Worm (Caenorhabditis elegans) whole organism, L3 larva: Measurements from ENCODE around the gene pab-2.

ENCODE experiments used
- R02D3.7 ChIP-seq: fragments of 150-350 bp; optimal IDR thresholded peaks from 2 replicates; lab custom pipeline; 2014; ENCODE audit warnings: missing biosample characterization, missing genetic modification characterization
- ZK546.5 ChIP-seq: sonication (generic microtip); optimal IDR thresholded peaks from 2 replicates; lab custom pipeline; 2017; ENCODE audit warnings: missing biosample characterization, missing genetic modification characterization
- aly-2 ChIP-seq: fragments of 150-350 bp; optimal IDR thresholded peaks from 2 replicates; lab custom pipeline; 2014; ENCODE audit warnings: missing biosample characterization, missing genetic modification characterization
- ama-1 ChIP-seq: fragments of 150-350 bp; optimal IDR thresholded peaks from 2 replicates; lab custom pipeline; 2018
- ceh-16 ChIP-seq: sonication (generic microtip); optimal IDR thresholded peaks from 2 replicates; lab custom pipeline; 2017; ENCODE audit warnings: missing biosample characterization, missing genetic modification characterization
- ceh-28 ChIP-seq: fragments of 150-350 bp; optimal IDR thresholded peaks from 2 replicates; lab custom pipeline; 2014; ENCODE audit warnings: missing biosample characterization, missing genetic modification reagents, missing genetic modification characterization
- ceh-82 ChIP-seq: fragments of 150-350 bp; optimal IDR thresholded peaks from 2 replicates; lab custom pipeline; 2014; ENCODE audit warnings: missing biosample characterization, missing genetic modification characterization
- ceh-9 ChIP-seq: sonication (generic microtip); optimal IDR thresholded peaks from 2 replicates; lab custom pipeline; 2018; ENCODE audit warnings: missing biosample characterization, missing genetic modification characterization
- daf-12 ChIP-seq: fragments of 150-350 bp; optimal IDR thresholded peaks from 2 replicates; lab custom pipeline; 2014; ENCODE audit warnings: missing biosample characterization, missing genetic modification reagents, missing genetic modification characterization
- egl-27 ChIP-seq: sonication (generic microtip); optimal IDR thresholded peaks from 4 replicates; lab custom pipeline; 2017; ENCODE audit warnings: missing biosample characterization, missing genetic modification reagents, missing genetic modification characterization
- egl-5 ChIP-seq: fragments of 150-350 bp; optimal IDR thresholded peaks from 2 replicates; lab custom pipeline; 2017; ENCODE audit warnings: missing biosample characterization, missing genetic modification reagents, missing genetic modification characterization, inconsistent platforms
- elt-1 ChIP-seq: fragments of 150-350 bp; optimal IDR thresholded peaks from 2 replicates; lab custom pipeline; 2014; ENCODE audit warnings: missing biosample characterization, missing genetic modification characterization
- elt-2 ChIP-seq: sonication (generic microtip); optimal IDR thresholded peaks from 2 replicates; lab custom pipeline; 2016; ENCODE audit warnings: missing genetic modification reagents, mild to moderate bottlenecking, missing genetic modification characterization, missing compliant biosample characterization
- elt-3 ChIP-seq, 3 experiments: fragments of 150-350 bp in 1 of 3; sonication (generic microtip) in 2 of 3; optimal IDR thresholded peaks; 2 replicates in 2 of 3; 4 replicates in 1 of 3; lab custom pipeline; 2014 to 2017; ENCODE audit warnings: missing biosample characterization in 3 of 3, missing genetic modification characterization in 3 of 3
- fkh-10 ChIP-seq: sonication (generic microtip); optimal IDR thresholded peaks from 2 replicates; lab custom pipeline; 2017; ENCODE audit warnings: missing biosample characterization, missing genetic modification reagents, missing genetic modification characterization
- fkh-2 ChIP-seq: fragments of 150-350 bp; optimal IDR thresholded peaks from 2 replicates; lab custom pipeline; 2014; ENCODE audit warnings: missing biosample characterization, missing genetic modification reagents, missing genetic modification characterization
- fos-1 ChIP-seq: fragments of 150-350 bp; optimal IDR thresholded peaks from 2 replicates; lab custom pipeline; 2014; ENCODE audit warnings: missing biosample characterization, missing genetic modification characterization
- hmg-11 ChIP-seq: sonication (generic microtip); optimal IDR thresholded peaks from 2 replicates; lab custom pipeline; 2016; ENCODE audit warnings: missing genetic modification characterization, missing compliant biosample characterization
- jun-1 ChIP-seq: fragments of 150-350 bp; optimal IDR thresholded peaks from 2 replicates; lab custom pipeline; 2014; ENCODE audit warnings: missing biosample characterization, missing genetic modification reagents, missing genetic modification characterization
- lin-15B ChIP-seq: fragments of 150-350 bp; optimal IDR thresholded peaks from 2 replicates; lab custom pipeline; 2014; ENCODE audit warnings: missing biosample characterization, missing genetic modification characterization
- lin-39 ChIP-seq: fragments of 150-350 bp; optimal IDR thresholded peaks from 2 replicates; lab custom pipeline; 2018; ENCODE audit warnings: missing biosample characterization, missing genetic modification reagents, missing genetic modification characterization
- lsy-12 ChIP-seq: sonication (generic microtip); optimal IDR thresholded peaks from 2 replicates; lab custom pipeline; 2016; ENCODE audit warnings: mild to moderate bottlenecking, missing genetic modification characterization, missing compliant biosample characterization
- mdl-1 ChIP-seq: fragments of 150-350 bp; optimal IDR thresholded peaks from 2 replicates; lab custom pipeline; 2014; ENCODE audit warnings: missing biosample characterization, missing genetic modification characterization
- mml-1 ChIP-seq: fragments of 150-350 bp; sonication (generic microtip); optimal IDR thresholded peaks from 3 replicates; lab custom pipeline; 2014; ENCODE audit warnings: missing biosample characterization, missing genetic modification characterization
- nfya-1 ChIP-seq: sonication (generic microtip); optimal IDR thresholded peaks from 2 replicates; lab custom pipeline; 2017; ENCODE audit warnings: missing genetic modification characterization, mild to moderate bottlenecking, missing compliant biosample characterization, antibody characterized with exemption, moderate library complexity; ENCODE audit not compliant: insufficient read depth
- nhr-11 ChIP-seq: fragments of 150-350 bp; optimal IDR thresholded peaks from 2 replicates; lab custom pipeline; 2014; ENCODE audit warnings: missing biosample characterization, missing genetic modification characterization
- nhr-12 ChIP-seq: fragments of 150-350 bp; optimal IDR thresholded peaks from 2 replicates; lab custom pipeline; 2014; ENCODE audit warnings: missing biosample characterization, missing genetic modification characterization
- nhr-23 ChIP-seq: fragments of 150-350 bp; optimal IDR thresholded peaks from 2 replicates; lab custom pipeline; 2014; ENCODE audit warnings: missing biosample characterization, missing genetic modification reagents, missing genetic modification characterization
- nhr-237 ChIP-seq: fragments of 150-350 bp; optimal IDR thresholded peaks from 2 replicates; lab custom pipeline; 2014; ENCODE audit warnings: missing biosample characterization, missing genetic modification characterization
- nhr-25 ChIP-seq: sonication (generic microtip); optimal IDR thresholded peaks from 2 replicates; lab custom pipeline; 2017; ENCODE audit warnings: missing biosample characterization, missing genetic modification characterization
- nhr-28 ChIP-seq: fragments of 150-350 bp; optimal IDR thresholded peaks from 2 replicates; lab custom pipeline; 2014; ENCODE audit warnings: missing biosample characterization, missing genetic modification characterization
- nhr-43 ChIP-seq: sonication (generic microtip); optimal IDR thresholded peaks from 2 replicates; lab custom pipeline; 2016; ENCODE audit warnings: mild to moderate bottlenecking, missing genetic modification characterization, missing compliant biosample characterization; ENCODE audit not compliant: poor library complexity, severe bottlenecking
- nhr-67 ChIP-seq: fragments of 150-350 bp; optimal IDR thresholded peaks from 2 replicates; lab custom pipeline; 2014; ENCODE audit warnings: missing biosample characterization, missing genetic modification characterization
- nhr-76 ChIP-seq: fragments of 150-350 bp; sonication (generic microtip); optimal IDR thresholded peaks from 5 replicates; lab custom pipeline; 2014; ENCODE audit warnings: missing biosample characterization, missing genetic modification characterization
- nhr-77 ChIP-seq: fragments of 150-350 bp; optimal IDR thresholded peaks from 2 replicates; lab custom pipeline; 2014; ENCODE audit warnings: missing biosample characterization, missing genetic modification characterization
- pha-4 ChIP-seq: fragments of 150-350 bp; optimal IDR thresholded peaks from 2 replicates; lab custom pipeline; 2014; ENCODE audit warnings: missing biosample characterization, missing genetic modification reagents, missing genetic modification characterization
- pqm-1 ChIP-seq: fragments of 150-350 bp; optimal IDR thresholded peaks from 2 replicates; lab custom pipeline; 2017; ENCODE audit warnings: missing biosample characterization, missing genetic modification characterization, inconsistent platforms
- sea-2 ChIP-seq: fragments of 150-350 bp; sonication (generic microtip); optimal IDR thresholded peaks from 4 replicates; lab custom pipeline; 2014; ENCODE audit warnings: missing biosample characterization, missing genetic modification reagents, missing genetic modification characterization
- skn-1 ChIP-seq: fragments of 150-350 bp; optimal IDR thresholded peaks from 2 replicates; lab custom pipeline; 2014; ENCODE audit warnings: missing biosample characterization, missing genetic modification characterization
- snpc-4 ChIP-seq: fragments of 150-350 bp; optimal IDR thresholded peaks from 2 replicates; lab custom pipeline; 2014; ENCODE audit warnings: missing biosample characterization, missing genetic modification characterization
- tbx-2 ChIP-seq: sonication (generic microtip); optimal IDR thresholded peaks from 2 replicates; lab custom pipeline; 2016; ENCODE audit warnings: mild to moderate bottlenecking, missing genetic modification characterization, missing compliant biosample characterization
- unc-39 ChIP-seq: sonication (generic microtip); optimal IDR thresholded peaks from 4 replicates; lab custom pipeline; 2017; ENCODE audit warnings: missing biosample characterization, missing genetic modification characterization
- unc-62 ChIP-seq: fragments of 150-350 bp; sonication (generic microtip); optimal IDR thresholded peaks from 4 replicates; lab custom pipeline; 2014; ENCODE audit warnings: missing biosample characterization, missing genetic modification reagents, missing genetic modification characterization
- zag-1 ChIP-seq: fragments of 150-350 bp; optimal IDR thresholded peaks from 2 replicates; lab custom pipeline; 2014; ENCODE audit warnings: missing biosample characterization, missing genetic modification characterization
- ztf-4 ChIP-seq: fragments of 150-350 bp; optimal IDR thresholded peaks from 2 replicates; lab custom pipeline; 2014; ENCODE audit warnings: missing biosample characterization, missing genetic modification characterization

pab-2 gene

DNA sequence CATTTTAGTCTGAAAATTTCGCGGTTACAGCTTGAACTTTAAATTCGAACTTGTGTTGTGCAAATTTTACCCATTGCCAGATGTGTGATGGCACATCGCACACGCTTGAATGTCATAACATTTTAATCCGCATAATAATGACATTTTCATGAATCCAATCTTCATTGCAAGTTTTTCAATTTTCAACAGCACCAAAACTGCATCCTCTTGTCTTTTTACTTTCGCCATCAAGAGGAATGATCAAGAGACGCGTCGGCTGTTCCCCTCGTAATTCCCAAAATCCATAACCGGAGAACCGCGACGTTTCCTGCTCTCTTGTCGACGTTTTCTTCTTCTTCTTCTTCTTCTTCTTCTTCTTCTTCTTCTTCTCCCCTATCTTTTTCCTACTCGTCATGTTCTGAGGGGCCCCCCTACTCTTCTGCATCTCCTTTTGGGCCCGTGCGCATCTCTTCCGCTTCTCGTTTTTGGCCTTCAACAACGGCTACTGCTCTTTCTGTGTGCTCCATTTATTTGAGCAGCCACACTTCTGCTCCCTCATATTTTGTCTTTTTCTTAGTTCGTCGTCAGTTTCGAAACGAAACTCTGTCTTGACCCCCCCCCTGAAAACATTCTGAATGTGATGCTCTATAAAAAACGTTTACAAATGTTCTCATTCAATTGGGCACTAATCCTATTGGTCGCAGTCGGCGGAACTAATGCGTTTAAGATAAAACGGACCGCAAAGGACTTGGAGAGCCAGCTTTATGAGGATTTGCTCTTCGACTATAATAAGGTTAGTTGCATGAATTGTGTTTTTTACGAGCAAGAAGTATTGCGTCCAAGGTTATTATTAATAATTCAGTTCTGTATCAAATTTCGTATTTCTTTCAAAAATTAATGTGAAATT is 5.5 kb upstream of the pab-2 start, which contains the start of gene acr-12:
acr-12 (plus strand) TSS at position 430 of the 886 bp plus-strand sequence.
- TF ChIP-seq hmg-11 (tag; lab: Kevin White, UChicago) (peak; percentile 44), nfya-1 (tag; lab: Kevin White, UChicago) (peak; percentile 9), ZK546.5 (tag; lab: Kevin White, UChicago) (no peak), lin-39 (tag; lab: Kevin White, UChicago) (peak; percentile 46)

DNA sequence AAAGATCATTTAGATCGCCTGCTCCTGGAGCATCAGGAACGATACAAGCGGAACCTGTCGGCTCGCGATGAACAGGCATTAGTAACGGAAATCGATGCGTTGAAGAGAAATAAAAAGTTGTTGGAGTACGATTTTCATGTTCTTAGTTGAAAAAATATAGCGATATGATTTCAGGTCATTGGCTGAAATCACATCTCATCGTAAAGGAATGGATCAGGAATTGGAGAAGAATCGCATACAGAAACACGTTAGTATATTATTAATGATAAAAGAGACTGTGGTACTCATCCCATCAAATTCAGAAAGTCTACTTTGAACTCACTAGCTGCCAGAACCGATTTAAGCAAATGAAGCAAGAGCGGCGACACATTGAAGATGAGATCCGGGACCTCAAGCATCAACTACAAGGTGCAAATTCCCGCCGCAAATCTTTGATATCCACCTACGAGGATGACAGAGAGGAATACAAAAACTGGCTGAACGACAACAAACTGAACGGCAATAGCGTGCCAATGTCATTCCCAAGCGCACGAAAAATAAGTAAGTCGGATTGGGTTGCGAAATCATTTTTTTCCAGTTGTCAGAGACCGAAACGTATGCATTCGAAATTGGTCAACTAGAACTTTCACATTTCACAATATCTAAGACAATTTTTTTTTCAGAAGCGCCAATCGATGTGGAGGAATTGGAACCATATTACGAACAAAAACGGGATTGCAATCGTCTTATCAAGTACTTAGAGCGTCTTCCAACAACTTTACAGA is 3.0 kb upstream of the pab-2 start:
- TF ChIP-seq nhr-23 (tag; lab: Kevin White, UChicago) (no peak), elt-1 (no peak), elt-3 (tag; optimal IDR thresholded peaks at IDR 0.05; lab: Kevin White, UChicago) (no peak), ceh-9 (no peak), aly-2 (no peak), fkh-2 (no peak), tbx-2 (tag; lab: Kevin White, UChicago) (no peak), egl-5 (tag; lab: Kevin White, UChicago) (no peak)

DNA sequence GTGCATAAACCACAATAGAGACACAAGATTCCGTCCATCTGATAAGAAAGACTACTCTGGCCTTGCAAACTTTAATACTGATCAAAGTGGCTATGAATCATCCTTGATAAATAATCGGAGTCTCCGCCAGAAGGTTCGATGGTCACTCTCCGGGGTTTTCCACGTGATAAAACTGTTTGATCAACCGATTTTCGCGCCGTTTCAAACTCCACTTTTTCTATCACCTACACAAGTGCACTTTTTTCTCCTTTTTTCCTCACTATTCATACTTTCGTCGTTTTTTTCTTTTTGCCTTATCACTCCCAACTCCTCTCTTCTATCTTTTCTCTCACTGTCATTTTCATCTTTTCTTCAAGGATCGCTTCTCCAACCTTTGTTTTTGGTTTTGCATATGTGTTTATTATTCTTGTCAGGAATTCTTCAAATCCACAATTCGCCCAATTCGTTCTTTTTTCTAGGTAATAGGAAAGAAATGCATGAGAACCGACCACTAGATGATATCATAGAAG is 1.5 kb upstream of the pab-2 start, which contains the start of gene F18H3.4:
F18H3.4 (plus strand) TSS at position 459 of the 509 bp plus-strand sequence.
- peak; percentile 90 for TF ChIP-seq fos-1 (tag; lab: Kevin White, UChicago)
- no peak for TF ChIP-seq ceh-16 (tag; lab: Kevin White, UChicago)
- no peak for TF ChIP-seq snpc-4 (tag; lab: Kevin White, UChicago)
- TF ChIP-seq daf-12 (tag; lab: Kevin White, UChicago) = no peak
- no peak for TF ChIP-seq nhr-28 (tag; lab: Kevin White, UChicago)
- no peak for TF ChIP-seq aly-2
- no peak for TF ChIP-seq nhr-67 (tag; lab: Kevin White, UChicago)
- TF ChIP-seq nhr-23 (tag; lab: Kevin White, UChicago) = peak; percentile 34
- no peak for TF ChIP-seq egl-27 (tag; lab: Kevin White, UChicago)
- no peak for TF ChIP-seq sea-2
- peak; percentile 94 for TF ChIP-seq jun-1 (tag; lab: Kevin White, UChicago)
- no peak for TF ChIP-seq nhr-237 (tag; lab: Kevin White, UChicago)
- no peak for TF ChIP-seq mdl-1 (tag; lab: Kevin White, UChicago)
- no peak for TF ChIP-seq zag-1 (tag; lab: Kevin White, UChicago)
- TF ChIP-seq ZK546.5 (tag; lab: Kevin White, UChicago) = no peak
- no peak for TF ChIP-seq nhr-76 (tag; lab: Kevin White, UChicago)
- TF ChIP-seq pha-4 (tag; lab: Kevin White, UChicago) = peak; percentile 65
- peak; percentile 99 for TF ChIP-seq pqm-1 (tag; lab: Kevin White, UChicago)
- TF ChIP-seq unc-39 (tag; lab: Kevin White, UChicago) = no peak
- no peak for TF ChIP-seq nhr-25 (tag; lab: Kevin White, UChicago)
- TF ChIP-seq nfya-1 (tag; lab: Kevin White, UChicago) = peak; percentile 19
- TF ChIP-seq nhr-11 (tag; lab: Kevin White, UChicago) = no peak
- no peak for TF ChIP-seq skn-1 (tag; lab: Kevin White, UChicago)
- TF ChIP-seq fkh-10 (GFP tag; lab: Kevin White, UChicago) = no peak
- no peak for TF ChIP-seq unc-62
- no peak for TF ChIP-seq R02D3.7 (tag; lab: Kevin White, UChicago)
- TF ChIP-seq fkh-2 = no peak
- TF ChIP-seq elt-2 (tag; lab: Kevin White, UChicago) = peak; percentile 98
- TF ChIP-seq nhr-77 (tag; lab: Kevin White, UChicago) = no peak
- TF ChIP-seq ceh-9 = no peak
- no peak for TF ChIP-seq ceh-82 (tag; lab: Kevin White, UChicago)
- TF ChIP-seq egl-5 (tag; lab: Kevin White, UChicago) = no peak
- no peak for TF ChIP-seq nhr-12 (tag; lab: Kevin White, UChicago)
- TF ChIP-seq ceh-28 = peak; percentile 30
- no peak for TF ChIP-seq mml-1 (tag; lab: Kevin White, UChicago)
- TF ChIP-seq lsy-12 (tag; lab: Kevin White, UChicago) = no peak
- TF ChIP-seq elt-1 = no peak
- TF ChIP-seq nhr-43 (tag; lab: Kevin White, UChicago) = peak; percentile 29
- no peak for TF ChIP-seq lin-15B (tag; lab: Kevin White, UChicago)
- TF ChIP-seq ama-1 (lab: Kevin White, UChicago) = no peak
- no peak for TF ChIP-seq ztf-4 (tag; lab: Kevin White, UChicago)
- no peak for TF ChIP-seq lin-39 (tag; lab: Kevin White, UChicago)
- peak in 1 of 3 experiments; percentile 27 for TF ChIP-seq elt-3 (tag; optimal IDR thresholded peaks at IDR 0.05; lab: Kevin White, UChicago)
- peak; percentile 20 for TF ChIP-seq hmg-11 (tag; lab: Kevin White, UChicago)
- TF ChIP-seq tbx-2 (tag; lab: Kevin White, UChicago) = no peak
